Worm (Caenorhabditis elegans): ENCODE measurements around the gene tpst-2.
A peak's percentile ranks its signal among the peaks of the same experiment; 100 is the strongest.

The tpst-2 gene

ce11 chrIII:789604-790003 lies 18.5 kb downstream of the tpst-2 start:
- TF ChIP-seq zip-8 (tag; optimal IDR thresholded peaks at IDR 0.05) (no peak), pha-4 (tag; optimal IDR thresholded peaks at IDR 0.05) (no peak), lin-13 (tag; optimal IDR thresholded peaks at IDR 0.05) (no peak), snpc-4 (tag; optimal IDR thresholded peaks at IDR 0.05) (no peak), ceh-43 (GFP tag; optimal IDR thresholded peaks at IDR 0.05) (no peak), flh-1 (GFP tag; optimal IDR thresholded peaks at IDR 0.05) (no peak), nhr-237 (tag; optimal IDR thresholded peaks at IDR 0.05) (no peak), mep-1 (tag; optimal IDR thresholded peaks at IDR 0.05) (no peak), nhr-28 (tag; optimal IDR thresholded peaks at IDR 0.05) (no peak), blmp-1 (tag; optimal IDR thresholded peaks at IDR 0.05) (no peak)

- no peak for TF ChIP-seq flh-1 (GFP tag; optimal IDR thresholded peaks at IDR 0.05)
- no peak for TF ChIP-seq unc-62 (GFP tag; optimal IDR thresholded peaks at IDR 0.05)
- no peak for TF ChIP-seq sptf-1 (tag; optimal IDR thresholded peaks at IDR 0.05)
- TF ChIP-seq tbx-8 (GFP tag; optimal IDR thresholded peaks at IDR 0.05), result no peak
- TF ChIP-seq nhr-12 (tag; optimal IDR thresholded peaks at IDR 0.05), result no peak
- TF ChIP-seq unc-120 (tag; optimal IDR thresholded peaks at IDR 0.05; ENCODE audit: poor library complexity, severe bottlenecking), result no peak
- no peak for TF ChIP-seq sem-2 (GFP tag; optimal IDR thresholded peaks at IDR 0.05)
- no peak for TF ChIP-seq hlh-1 (tag; optimal IDR thresholded peaks at IDR 0.05)
- no peak for TF ChIP-seq cnd-1 (tag; optimal IDR thresholded peaks at IDR 0.05)
- TF ChIP-seq ceh-43 (GFP tag; optimal IDR thresholded peaks at IDR 0.05), result no peak
- TF ChIP-seq mls-2 (tag; optimal IDR thresholded peaks at IDR 0.05), result no peak
- TF ChIP-seq ces-1 (GFP tag; optimal IDR thresholded peaks at IDR 0.05), result no peak
- TF ChIP-seq blmp-1 (tag; optimal IDR thresholded peaks at IDR 0.05), result no peak
- no peak for TF ChIP-seq nhr-2 (tag; optimal IDR thresholded peaks at IDR 0.05)
- no peak for TF ChIP-seq elt-1 (tag; optimal IDR thresholded peaks at IDR 0.05; ENCODE audit: borderline replicate concordance, insufficient read depth)
Measured at ce11 chrIII:790591-790990, 19.5 kb downstream of the tpst-2 start.

DNA sequence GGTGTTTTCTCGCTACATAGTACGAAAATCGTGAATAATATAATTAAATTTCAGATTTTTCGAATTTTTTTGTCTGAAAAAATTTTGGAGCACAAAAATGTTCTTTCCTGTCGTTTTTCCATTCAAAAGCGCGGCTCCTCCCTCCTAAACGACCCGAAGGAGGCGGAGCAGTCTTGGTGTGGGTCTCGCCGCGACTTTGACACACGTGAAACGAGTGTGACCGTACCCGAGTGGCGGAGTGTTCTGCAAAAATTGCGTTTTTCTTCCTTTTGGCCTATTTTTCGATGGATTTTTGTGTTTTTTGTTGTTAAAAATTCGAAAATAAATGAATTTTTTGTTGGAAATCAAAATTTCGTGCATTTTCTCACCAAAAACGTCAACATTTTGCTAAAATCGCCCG lies 22.5 kb downstream of the tpst-2 start, which contains the start of gene snt-2:
snt-2 (minus strand) TSS at position 139 of the 400 bp plus-strand sequence.
- TF ChIP-seq ceh-39 (tag; optimal IDR thresholded peaks at IDR 0.05) (peak; percentile 24), nhr-28 (tag; optimal IDR thresholded peaks at IDR 0.05) (no peak), bed-3 (GFP tag; optimal IDR thresholded peaks at IDR 0.05) (no peak), cnd-1 (tag; optimal IDR thresholded peaks at IDR 0.05) (no peak), nhr-237 (tag; optimal IDR thresholded peaks at IDR 0.05) (peak; percentile 60), sptf-1 (tag; optimal IDR thresholded peaks at IDR 0.05) (no peak), ces-1 (GFP tag; optimal IDR thresholded peaks at IDR 0.05) (peak; percentile 27), sem-2 (GFP tag; optimal IDR thresholded peaks at IDR 0.05) (no peak), pha-4 (tag; optimal IDR thresholded peaks at IDR 0.05) (peak; percentile 60), ham-2 (GFP tag; optimal IDR thresholded peaks at IDR 0.05) (no peak), unc-120 (tag; optimal IDR thresholded peaks at IDR 0.05; ENCODE audit: poor library complexity, severe bottlenecking) (no peak), flh-1 (GFP tag; optimal IDR thresholded peaks at IDR 0.05) (no peak), elt-3 (tag; optimal IDR thresholded peaks at IDR 0.05) (no peak), unc-39 (tag; optimal IDR thresholded peaks at IDR 0.05) (no peak), mab-5 (tag; optimal IDR thresholded peaks at IDR 0.05) (no peak), hlh-1 (tag; optimal IDR thresholded peaks at IDR 0.05) (peak; percentile 42), drap-1 (GFP tag; optimal IDR thresholded peaks at IDR 0.05) (no peak), nhr-12 (tag; optimal IDR thresholded peaks at IDR 0.05) (no peak), snpc-4 (tag; optimal IDR thresholded peaks at IDR 0.05) (no peak), lin-13 (tag; optimal IDR thresholded peaks at IDR 0.05) (peak; percentile 60), mep-1 (tag; optimal IDR thresholded peaks at IDR 0.05) (peak; percentile 71), ztf-11 (tag; optimal IDR thresholded peaks at IDR 0.05) (no peak), elt-1 (tag; optimal IDR thresholded peaks at IDR 0.05; ENCODE audit: borderline replicate concordance, insufficient read depth) (no peak), unc-62 (GFP tag; optimal IDR thresholded peaks at IDR 0.05) (no peak), blmp-1 (tag; optimal IDR thresholded peaks at IDR 0.05) (no peak), ceh-43 (GFP tag; optimal IDR thresholded peaks at IDR 0.05) (no peak), tbx-8 (GFP tag; optimal IDR thresholded peaks at IDR 0.05) (no peak), lsy-2 (tag; optimal IDR thresholded peaks at IDR 0.05) (peak; percentile 97), M03D4.4 (tag; optimal IDR thresholded peaks at IDR 0.05) (no peak)

- TF ChIP-seq M03D4.4 (tag; optimal IDR thresholded peaks at IDR 0.05) (no peak), nhr-12 (tag; optimal IDR thresholded peaks at IDR 0.05) (no peak), elt-1 (tag; optimal IDR thresholded peaks at IDR 0.05; ENCODE audit: borderline replicate concordance, insufficient read depth) (no peak), lin-32 (GFP tag; optimal IDR thresholded peaks at IDR 0.05) (no peak), elt-3 (tag; optimal IDR thresholded peaks at IDR 0.05) (no peak)
Measured at ce11 chrIII:794000-794399, 22.9 kb downstream of the tpst-2 start, which contains the start of gene rps-29. TSS of gene rps-29 (plus strand) at chrIII:794300.

Measured in whole organism, mixed stage, embryonic.